Fruit fly (Drosophila melanogaster) whole organism, prepupa: ENCODE results near the gene Cpr64Ad.

ENCODE experiments used
- Blimp-1 ChIP-seq: fragments of 200-800 bp; sonication (Bioruptor generic); optimal IDR thresholded peaks from 3 replicates; lab custom pipeline; 2017; ENCODE audit warnings: missing biosample characterization, missing genetic modification characterization, mild to moderate bottlenecking, moderate library complexity, missing genetic modification reagents
- CG10631 ChIP-seq: fragments of 200-800 bp; sonication (Bioruptor generic); optimal IDR thresholded peaks from 2 replicates; lab custom pipeline; 2016; ENCODE audit warnings: missing biosample characterization, missing genetic modification characterization
- CG10669 ChIP-seq: fragments of 200-800 bp; sonication (Bioruptor generic); optimal IDR thresholded peaks from 3 replicates; lab custom pipeline; 2018; ENCODE audit warnings: missing biosample characterization, mild to moderate bottlenecking, missing genetic modification characterization, moderate library complexity
- CG11294 ChIP-seq: fragments of 200-800 bp; sonication (Bioruptor generic); IDR thresholded peaks from 2 replicates; pipeline ENCODE4 v1.3.6; 2022; ENCODE audit warnings: missing biosample characterization, missing genetic modification characterization
- CG11762 ChIP-seq: fragments of 200-800 bp; sonication (Bioruptor generic); optimal IDR thresholded peaks from 3 replicates; lab custom pipeline; 2016; ENCODE audit warnings: missing biosample characterization, missing genetic modification characterization; ENCODE audit not compliant: insufficient read depth
- CG11902 ChIP-seq: fragments of 200-800 bp; sonication (Bioruptor generic); optimal IDR thresholded peaks from 3 replicates; lab custom pipeline; 2016; ENCODE audit warnings: missing biosample characterization, missing genetic modification characterization
- CG15336 ChIP-seq: fragments of 200-800 bp; sonication (Bioruptor generic); IDR thresholded peaks from 2 replicates; pipeline ENCODE4 v1.3.6; 2022; ENCODE audit warnings: missing biosample characterization, missing genetic modification characterization
- CG1621 ChIP-seq: fragments of 200-800 bp; sonication (Bioruptor generic); optimal IDR thresholded peaks from 3 replicates; lab custom pipeline; 2018; ENCODE audit warnings: missing biosample characterization, mild to moderate bottlenecking, missing genetic modification characterization
- CG16779 ChIP-seq: fragments of 200-800 bp; sonication (Bioruptor generic); optimal IDR thresholded peaks from 3 replicates; lab custom pipeline; 2017; ENCODE audit warnings: missing biosample characterization, mild to moderate bottlenecking, missing genetic modification characterization
- CG3032 ChIP-seq: fragments of 200-800 bp; optimal IDR thresholded peaks from 2 replicates; lab custom pipeline; 2019; ENCODE audit warnings: missing biosample characterization, mild to moderate bottlenecking, missing genetic modification characterization, moderate library complexity
- CG32006 ChIP-seq: fragments of 200-800 bp; sonication (Bioruptor generic); optimal IDR thresholded peaks from 3 replicates; lab custom pipeline; 2017; ENCODE audit warnings: missing biosample characterization, mild to moderate bottlenecking, missing genetic modification characterization
- CG34406 ChIP-seq: fragments of 200-800 bp; sonication (Bioruptor generic); optimal IDR thresholded peaks from 3 replicates; lab custom pipeline; 2016; ENCODE audit warnings: missing biosample characterization, missing genetic modification characterization
- CG3919 ChIP-seq: fragments of 200-800 bp; sonication (Bioruptor generic); optimal IDR thresholded peaks from 3 replicates; lab custom pipeline; 2016; ENCODE audit warnings: missing biosample characterization, missing genetic modification characterization
- CG4318 ChIP-seq: fragments of 200-800 bp; sonication (Bioruptor generic); optimal IDR thresholded peaks from 3 replicates; lab custom pipeline; 2017; ENCODE audit warnings: missing biosample characterization, mild to moderate bottlenecking, missing genetic modification characterization
- CG6163 ChIP-seq: fragments of 200-800 bp; sonication (Bioruptor generic); IDR thresholded peaks from 3 replicates; pipeline ENCODE4 v1.3.6; 2022; ENCODE audit warnings: missing biosample characterization, missing genetic modification characterization
- CG6276 ChIP-seq: fragments of 200-800 bp; sonication (Bioruptor generic); optimal IDR thresholded peaks from 2 replicates; lab custom pipeline; 2017; ENCODE audit warnings: missing biosample characterization, mild to moderate bottlenecking, missing genetic modification characterization
- CG6792 ChIP-seq: fragments of 200-800 bp; sonication (Bioruptor generic); optimal IDR thresholded peaks from 3 replicates; lab custom pipeline; 2016; ENCODE audit warnings: missing biosample characterization, missing genetic modification characterization
- CG6808 ChIP-seq: fragments of 200-800 bp; sonication (Bioruptor generic); optimal IDR thresholded peaks from 3 replicates; lab custom pipeline; 2017; ENCODE audit warnings: missing biosample characterization, missing genetic modification characterization, mild to moderate bottlenecking, moderate library complexity, missing genetic modification reagents
- CG6854 ChIP-seq: fragments of 200-800 bp; sonication (Bioruptor generic); optimal IDR thresholded peaks from 2 replicates; lab custom pipeline; 2017; ENCODE audit warnings: missing biosample characterization, mild to moderate bottlenecking, missing genetic modification characterization
- CG7368 ChIP-seq: fragments of 200-800 bp; sonication (Bioruptor generic); optimal IDR thresholded peaks from 3 replicates; lab custom pipeline; 2016; ENCODE audit warnings: missing biosample characterization, missing genetic modification characterization
- CG8119 ChIP-seq: fragments of 200-800 bp; sonication (Bioruptor generic); IDR thresholded peaks from 3 replicates; pipeline ENCODE4 v1.3.6; 2022; ENCODE audit warnings: missing biosample characterization, missing genetic modification characterization
- CG8319 ChIP-seq: fragments of 200-800 bp; sonication (Bioruptor generic); optimal IDR thresholded peaks from 3 replicates; lab custom pipeline; 2016; ENCODE audit warnings: missing biosample characterization, missing genetic modification characterization
- Eip78C ChIP-seq: fragments of 200-800 bp; sonication (Bioruptor generic); peaks from one replicate; lab custom pipeline; 2016; ENCODE audit warnings: missing biosample characterization, missing genetic modification characterization
- Eip93F ChIP-seq: fragments of 200-800 bp; sonication (Bioruptor generic); optimal IDR thresholded peaks from 2 replicates; lab custom pipeline; 2016; ENCODE audit warnings: missing biosample characterization, mild to moderate bottlenecking, missing genetic modification characterization
- Ets21C ChIP-seq: fragments of 200-800 bp; sonication (Bioruptor generic); optimal IDR thresholded peaks from 3 replicates; lab custom pipeline; 2016; ENCODE audit warnings: missing biosample characterization, missing genetic modification characterization
- Ets96B ChIP-seq: fragments of 200-800 bp; optimal IDR thresholded peaks from 2 replicates; lab custom pipeline; 2019; ENCODE audit warnings: missing biosample characterization, mild to moderate bottlenecking, missing genetic modification characterization, moderate library complexity
- Gug ChIP-seq: fragments of 200-800 bp; sonication (Bioruptor generic); IDR thresholded peaks from 2 replicates; pipeline ENCODE4 v1.3.6; 2022; ENCODE audit warnings: missing biosample characterization, missing genetic modification characterization
- Hr38 ChIP-seq: sonication (Bioruptor generic); optimal IDR thresholded peaks from 2 replicates; lab custom pipeline; 2016; ENCODE audit warnings: missing biosample characterization, missing genetic modification characterization
- Hr39 ChIP-seq: fragments of 200-800 bp; sonication (Bioruptor generic); optimal IDR thresholded peaks from 2 replicates; lab custom pipeline; 2016; ENCODE audit warnings: missing biosample characterization, missing genetic modification characterization
- Lpt ChIP-seq: fragments of 200-800 bp; sonication (Bioruptor generic); optimal IDR thresholded peaks from 3 replicates; lab custom pipeline; 2016; ENCODE audit warnings: missing biosample characterization, missing genetic modification characterization
- Met ChIP-seq: fragments of 200-800 bp; sonication (Bioruptor generic); optimal IDR thresholded peaks from 3 replicates; lab custom pipeline; 2016; ENCODE audit warnings: missing biosample characterization, missing genetic modification characterization
- OdsH ChIP-seq: fragments of 200-800 bp; sonication (Bioruptor generic); optimal IDR thresholded peaks from 3 replicates; lab custom pipeline; 2016; ENCODE audit warnings: missing biosample characterization, missing genetic modification characterization
- Smox ChIP-seq: fragments of 200-800 bp; sonication (Bioruptor generic); optimal IDR thresholded peaks from 3 replicates; lab custom pipeline; 2016; ENCODE audit warnings: missing biosample characterization, missing genetic modification characterization
- Sox102F ChIP-seq: fragments of 200-800 bp; sonication (Bioruptor generic); optimal IDR thresholded peaks from 2 replicates; lab custom pipeline; 2016; ENCODE audit warnings: missing biosample characterization, mild to moderate bottlenecking, missing genetic modification characterization
- Sox14 ChIP-seq: fragments of 200-800 bp; sonication (Bioruptor generic); optimal IDR thresholded peaks from 3 replicates; lab custom pipeline; 2016; ENCODE audit warnings: missing biosample characterization, missing genetic modification characterization
- achi ChIP-seq: fragments of 200-800 bp; sonication (Bioruptor generic); optimal IDR thresholded peaks from 3 replicates; lab custom pipeline; 2016; ENCODE audit warnings: missing biosample characterization, missing genetic modification characterization
- acj6 ChIP-seq: fragments of 200-800 bp; sonication (Bioruptor generic); optimal IDR thresholded peaks from 3 replicates; lab custom pipeline; 2016; ENCODE audit warnings: missing biosample characterization, missing genetic modification characterization
- dac ChIP-seq: fragments of 200-800 bp; sonication (Bioruptor generic); optimal IDR thresholded peaks from 2 replicates; lab custom pipeline; 2017; ENCODE audit warnings: missing biosample characterization, mild to moderate bottlenecking, missing genetic modification characterization
- eg ChIP-seq: fragments of 200-800 bp; sonication (Bioruptor generic); IDR thresholded peaks from 3 replicates; pipeline ENCODE4 v1.3.6; 2022; ENCODE audit warnings: missing biosample characterization, missing genetic modification characterization
- fd59A ChIP-seq: fragments of 200-800 bp; sonication (Bioruptor generic); optimal IDR thresholded peaks from 2 replicates; lab custom pipeline; 2017; ENCODE audit warnings: missing biosample characterization, mild to moderate bottlenecking, missing genetic modification characterization, missing genetic modification reagents
- fkh ChIP-seq: fragments of 200-800 bp; sonication (Bioruptor generic); optimal IDR thresholded peaks from 3 replicates; lab custom pipeline; 2017; ENCODE audit warnings: missing biosample characterization, mild to moderate bottlenecking, missing genetic modification characterization, moderate library complexity
- net ChIP-seq: fragments of 200-800 bp; sonication (Bioruptor generic); optimal IDR thresholded peaks from 3 replicates; lab custom pipeline; 2016; ENCODE audit warnings: missing biosample characterization, missing genetic modification characterization
- spab ChIP-seq: fragments of 200-800 bp; sonication (Bioruptor generic); optimal IDR thresholded peaks from 2 replicates; lab custom pipeline; 2017; ENCODE audit warnings: missing biosample characterization, mild to moderate bottlenecking, missing genetic modification characterization, missing genetic modification reagents
- svp ChIP-seq: fragments of 200-800 bp; sonication (Bioruptor generic); peaks from one replicate; lab custom pipeline; 2016; ENCODE audit warnings: missing biosample characterization, missing genetic modification characterization
- topi ChIP-seq: fragments of 200-800 bp; sonication (Bioruptor generic); optimal IDR thresholded peaks from 3 replicates; lab custom pipeline; 2016; ENCODE audit warnings: missing biosample characterization, missing genetic modification characterization
- vri ChIP-seq: fragments of 200-800 bp; sonication (Bioruptor generic); optimal IDR thresholded peaks from 3 replicates; lab custom pipeline; 2016; ENCODE audit warnings: missing biosample characterization, mild to moderate bottlenecking, missing genetic modification characterization

The Cpr64Ad gene

dm6 chr3L:4228187-4228836 is 13.1 kb downstream of the Cpr64Ad start (continued):
- TF ChIP-seq CG6276 (GFP tag; lab: Kevin White, UChicago) (peak; percentile 99), dac (GFP tag; lab: Kevin White, UChicago) (peak; percentile 97), Lpt (GFP tag; lab: Kevin White, UChicago) (peak; percentile 97), Hr38 (GFP tag; lab: Kevin White, UChicago) (peak; percentile 87), CG11902 (GFP tag; lab: Kevin White, UChicago) (peak; percentile 97), CG34406 (GFP tag; lab: Kevin White, UChicago) (peak; percentile 97), CG11762 (GFP tag; lab: Kevin White, UChicago) (peak; percentile 97), CG7368 (peak; percentile 98), OdsH (GFP tag; lab: Kevin White, UChicago) (peak; percentile 98), vri (GFP tag; lab: Kevin White, UChicago) (peak; percentile 88), CG1621 (tag; lab: Kevin White, UChicago) (peak; percentile 98), spab (GFP tag; lab: Kevin White, UChicago) (peak; percentile 99), Eip93F (peak; percentile 88), Sox102F (GFP tag; lab: Kevin White, UChicago) (peak; percentile 95), Ets96B (peak; percentile 99), Smox (GFP tag; lab: Kevin White, UChicago) (peak; percentile 91), net (GFP tag; lab: Kevin White, UChicago) (peak; percentile 98), achi (peak; percentile 98), Hr39 (GFP tag; lab: Kevin White, UChicago) (peak; percentile 97), svp (GFP tag; lab: Kevin White, UChicago) (peak; percentile 99), Blimp-1 (peak; percentile 89), CG15336 (GFP tag; lab: Robert Waterston, UW) (peak; percentile 100), Sox14 (GFP tag; lab: Kevin White, UChicago) (peak; percentile 99), Ets21C (GFP tag; lab: Kevin White, UChicago) (peak; percentile 91), CG4318 (GFP tag; lab: Kevin White, UChicago) (peak; percentile 99), fd59A (GFP tag; lab: Kevin White, UChicago) (peak; percentile 99), Eip78C (peak; percentile 100), CG16779 (tag; lab: Kevin White, UChicago) (peak; percentile 98), CG6163 (peak; percentile 99), fkh (GFP tag; lab: Kevin White, UChicago) (peak; percentile 61), CG6854 (peak; percentile 89), CG32006 (peak; percentile 99), CG10669 (GFP tag; lab: Kevin White, UChicago) (peak; percentile 99), CG3919 (peak; percentile 99), CG11294 (peak; percentile 98)

- TF ChIP-seq Eip78C, result peak; percentile 65
- no peak for TF ChIP-seq Met (GFP tag; lab: Kevin White, UChicago)
- peak; percentile 1 for TF ChIP-seq CG10631 (GFP tag; lab: Kevin White, UChicago)
Measured at dm6 chr3L:4229365-4229967, 14.3 kb downstream of the Cpr64Ad start.

dm6 chr3L:4230357-4230901 is 15.2 kb downstream of the Cpr64Ad start:
- TF ChIP-seq Eip78C (peak; percentile 97), CG3032 (tag; lab: Kevin White, UChicago) (peak; percentile 94), CG6808 (GFP tag; lab: Kevin White, UChicago) (peak; percentile 95), CG11762 (GFP tag; lab: Kevin White, UChicago) (peak; percentile 91), Met (GFP tag; lab: Kevin White, UChicago) (peak; percentile 66), CG6792 (GFP tag; lab: Kevin White, UChicago) (peak; percentile 83), CG6854 (no peak), vri (GFP tag; lab: Kevin White, UChicago) (no peak), Smox (GFP tag; lab: Kevin White, UChicago) (peak; percentile 33), Gug (GFP tag; lab: Robert Waterston, UW) (peak; percentile 85), eg (peak; percentile 90), OdsH (GFP tag; lab: Kevin White, UChicago) (peak; percentile 94), Blimp-1 (no peak), achi (peak; percentile 89), net (GFP tag; lab: Kevin White, UChicago) (peak; percentile 89), acj6 (GFP tag; lab: Kevin White, UChicago) (peak; percentile 90), CG8319 (GFP tag; lab: Kevin White, UChicago) (peak; percentile 82), topi (GFP tag; lab: Kevin White, UChicago) (peak; percentile 72), CG10631 (GFP tag; lab: Kevin White, UChicago) (peak; percentile 91), Hr38 (GFP tag; lab: Kevin White, UChicago) (no peak), CG8119 (GFP tag; lab: Robert Waterston, UW) (peak; percentile 96)
